Fruit fly (Drosophila melanogaster) whole organism, embryonic: ENCODE measurements around the gene Taf10.

Source experiments
- Bgb ChIP-seq: fragments of 200-800 bp; sonication (Bioruptor generic); IDR thresholded peaks from 2 replicates; pipeline ENCODE4 v1.3.6; 2022; ENCODE audit warnings: missing biosample characterization, missing genetic modification characterization; ENCODE audit not compliant: partially characterized antibody
- CG1024 ChIP-seq: fragments of 200-800 bp; sonication (Bioruptor generic); IDR thresholded peaks from 2 replicates; pipeline ENCODE4 v1.3.6; 2022; ENCODE audit warnings: missing biosample characterization, missing genetic modification characterization
- CG12236 ChIP-seq: fragments of 200-800 bp; sonication (Bioruptor generic); optimal IDR thresholded peaks from 2 replicates; lab custom pipeline; 2016; ENCODE audit warnings: missing biosample characterization, missing genetic modification characterization
- CG13296 ChIP-seq: fragments of 200-800 bp; sonication (Bioruptor generic); optimal IDR thresholded peaks from 3 replicates; lab custom pipeline; 2018; ENCODE audit warnings: missing biosample characterization, mild to moderate bottlenecking, missing genetic modification characterization
- CG1529 ChIP-seq: fragments of 200-800 bp; sonication (Bioruptor generic); optimal IDR thresholded peaks from 3 replicates; lab custom pipeline; 2018; ENCODE audit warnings: missing biosample characterization, missing genetic modification characterization
- CG15696 ChIP-seq: fragments of 200-800 bp; sonication (Bioruptor generic); optimal IDR thresholded peaks from 2 replicates; lab custom pipeline; 2019; ENCODE audit warnings: missing biosample characterization, mild to moderate bottlenecking, missing genetic modification characterization, moderate library complexity
- CG1603 ChIP-seq: fragments of 200-800 bp; sonication (Bioruptor generic); optimal IDR thresholded peaks from 2 replicates; lab custom pipeline; 2019; ENCODE audit warnings: missing biosample characterization, mild to moderate bottlenecking, missing genetic modification characterization, moderate library complexity
- CG1647 ChIP-seq: fragments of 200-800 bp; sonication (Bioruptor generic); optimal IDR thresholded peaks from 3 replicates; lab custom pipeline; 2016; ENCODE audit warnings: missing biosample characterization, missing genetic modification characterization
- CG2120 ChIP-seq: fragments of 200-800 bp; sonication (Bioruptor generic); optimal IDR thresholded peaks from 3 replicates; lab custom pipeline; 2016; ENCODE audit warnings: missing biosample characterization, missing genetic modification characterization
- CG3065 ChIP-seq: fragments of 200-800 bp; sonication (Bioruptor generic); optimal IDR thresholded peaks from 2 replicates; lab custom pipeline; 2016; ENCODE audit warnings: missing biosample characterization, missing genetic modification characterization
- CG32532 ChIP-seq: fragments of 200-800 bp; sonication (Bioruptor generic); IDR thresholded peaks from 2 replicates; pipeline ENCODE4 v1.3.6; 2022; ENCODE audit warnings: missing biosample characterization, missing genetic modification characterization
- CG5180 ChIP-seq: fragments of 200-800 bp; sonication (Bioruptor generic); optimal IDR thresholded peaks from 3 replicates; lab custom pipeline; 2017; ENCODE audit warnings: missing biosample characterization, missing genetic modification characterization, mild to moderate bottlenecking, moderate library complexity, missing genetic modification reagents
- CG9609 ChIP-seq: fragments of 200-800 bp; sonication (Bioruptor generic); optimal IDR thresholded peaks from 3 replicates; lab custom pipeline; 2016; ENCODE audit warnings: missing biosample characterization, missing genetic modification characterization
- CG9797 ChIP-seq: fragments of 200-800 bp; sonication (Bioruptor generic); optimal IDR thresholded peaks from 3 replicates; lab custom pipeline; 2018; ENCODE audit warnings: missing biosample characterization, mild to moderate bottlenecking, missing genetic modification characterization
- Camta ChIP-seq: fragments of 200-800 bp; sonication (Bioruptor generic); optimal IDR thresholded peaks from 2 replicates; lab custom pipeline; 2016; ENCODE audit warnings: missing biosample characterization, missing genetic modification characterization
- D ChIP-seq, 2 experiments: fragments of 200-800 bp in 1 of 2; fragments of >200 bp in 1 of 2; sonication (Bioruptor generic) in 1 of 2; optimal IDR thresholded peaks; 2 replicates in 1 of 2; 3 replicates in 1 of 2; lab custom pipeline; 2017; ENCODE audit warnings: mild to moderate bottlenecking in 1 of 2, missing biosample characterization in 1 of 2, missing genetic modification characterization in 1 of 2, missing genetic modification reagents in 1 of 2
- Dll ChIP-seq: fragments of 200-800 bp; sonication (Bioruptor generic); IDR thresholded peaks from 4 replicates; pipeline ENCODE4 v1.3.6; 2022; ENCODE audit warnings: missing biosample characterization, missing genetic modification characterization; ENCODE audit not compliant: partially characterized antibody
- Doc3 ChIP-seq: fragments of 200-800 bp; sonication (Bioruptor generic); IDR thresholded peaks from 3 replicates; pipeline ENCODE4 v1.3.6; 2022; ENCODE audit warnings: missing biosample characterization, missing genetic modification characterization; ENCODE audit not compliant: partially characterized antibody
- Drgx ChIP-seq: fragments of 200-800 bp; sonication (Bioruptor generic); IDR thresholded peaks from 2 replicates; pipeline ENCODE4 v1.3.6; 2022; ENCODE audit warnings: missing biosample characterization, missing genetic modification characterization
- ERR ChIP-seq: fragments of 200-800 bp; sonication (Bioruptor generic); optimal IDR thresholded peaks from 2 replicates; lab custom pipeline; 2016; ENCODE audit warnings: missing biosample characterization, missing genetic modification characterization
- GATAe ChIP-seq: fragments of 200-800 bp; sonication (Bioruptor generic); conservative IDR thresholded peaks from 2 replicates; pipeline ENCODE4 v1.3.6; 2022; ENCODE audit warnings: missing biosample characterization, missing genetic modification characterization
- H15 ChIP-seq: fragments of 200-800 bp; sonication (Bioruptor generic); IDR thresholded peaks from 3 replicates; pipeline ENCODE4 v1.3.6; 2022; ENCODE audit warnings: missing biosample characterization, missing genetic modification characterization
- H2.0 ChIP-seq: fragments of 200-800 bp; sonication (Bioruptor generic); IDR thresholded peaks from 2 replicates; pipeline ENCODE4 v1.3.6; 2022; ENCODE audit warnings: missing biosample characterization, missing genetic modification characterization
- HLH4C ChIP-seq: fragments of 200-800 bp; sonication (Bioruptor generic); IDR thresholded peaks from 3 replicates; pipeline ENCODE4 v1.3.6; 2022; ENCODE audit warnings: missing biosample characterization, missing genetic modification characterization; ENCODE audit not compliant: partially characterized antibody
- Hey ChIP-seq: fragments of 200-800 bp; sonication (Bioruptor generic); optimal IDR thresholded peaks from 3 replicates; lab custom pipeline; 2018; ENCODE audit warnings: missing biosample characterization, mild to moderate bottlenecking, missing genetic modification characterization
- Hmx ChIP-seq: fragments of 200-800 bp; sonication (Bioruptor generic); optimal IDR thresholded peaks from 2 replicates; lab custom pipeline; 2016; ENCODE audit warnings: missing biosample characterization, missing genetic modification characterization
- Hr78 ChIP-seq, 2 experiments: fragments of 200-800 bp in 1 of 2; fragments of >200 bp in 1 of 2; sonication (Bioruptor generic) in 1 of 2; optimal IDR thresholded peaks; 2 replicates each; lab custom pipeline; 2017 to 2019; ENCODE audit warnings: missing biosample characterization in 2 of 2, missing genetic modification characterization in 2 of 2, mild to moderate bottlenecking in 1 of 2, moderate library complexity in 1 of 2
- Mad ChIP-seq: fragments of 200-800 bp; sonication (Bioruptor generic); optimal IDR thresholded peaks from 2 replicates; lab custom pipeline; 2016; ENCODE audit warnings: missing biosample characterization, missing genetic modification characterization
- NC2β ChIP-seq: fragments of 200-800 bp; sonication (Bioruptor generic); optimal IDR thresholded peaks from 2 replicates; lab custom pipeline; 2016; ENCODE audit warnings: missing biosample characterization, missing genetic modification characterization
- Oli ChIP-seq: fragments of 200-800 bp; sonication (Bioruptor generic); optimal IDR thresholded peaks from 2 replicates; lab custom pipeline; 2018; ENCODE audit warnings: missing biosample characterization, mild to moderate bottlenecking, missing genetic modification characterization, moderate library complexity
- Pdp1 ChIP-seq, 2 experiments: fragments of 200-800 bp; sonication (Bioruptor generic); optimal IDR thresholded peaks; 3 replicates each; lab custom pipeline; 2016; ENCODE audit warnings: missing biosample characterization in 2 of 2, missing genetic modification characterization in 2 of 2, mild to moderate bottlenecking in 1 of 2, moderate library complexity in 1 of 2
- Ravus ChIP-seq: fragments of 200-800 bp; sonication (Bioruptor generic); IDR thresholded peaks from 2 replicates; pipeline ENCODE4 v1.3.6; 2022; ENCODE audit warnings: missing biosample characterization, missing genetic modification characterization
- Rfx ChIP-seq: fragments of 200-800 bp; sonication (Bioruptor generic); IDR thresholded peaks from 2 replicates; pipeline ENCODE4 v1.3.6; 2022; ENCODE audit warnings: missing biosample characterization, missing genetic modification characterization
- Taf1 ChIP-seq: fragments of 200-800 bp; sonication (Bioruptor generic); IDR thresholded peaks from 2 replicates; pipeline ENCODE4 v1.3.6; 2022; ENCODE audit warnings: missing biosample characterization, missing genetic modification characterization
- ash1 ChIP-seq: fragments of 200-800 bp; sonication (Bioruptor generic); optimal IDR thresholded peaks from 2 replicates; lab custom pipeline; 2018; ENCODE audit warnings: missing biosample characterization, mild to moderate bottlenecking, missing genetic modification characterization
- ato ChIP-seq: fragments of 200-800 bp; sonication (Bioruptor generic); IDR thresholded peaks from 2 replicates; pipeline ENCODE4 v1.3.6; 2022; ENCODE audit warnings: missing biosample characterization, missing genetic modification characterization; ENCODE audit not compliant: partially characterized antibody
- cad ChIP-seq: fragments of >200 bp; optimal IDR thresholded peaks from 2 replicates; lab custom pipeline; 2017; ENCODE audit warnings: missing biosample characterization, missing genetic modification characterization
- caup ChIP-seq: fragments of 200-800 bp; sonication (Bioruptor generic); optimal IDR thresholded peaks from 3 replicates; lab custom pipeline; 2017; ENCODE audit warnings: missing biosample characterization, mild to moderate bottlenecking, missing genetic modification characterization, moderate library complexity; ENCODE audit not compliant: severe bottlenecking
- corto ChIP-seq: fragments of 200-800 bp; sonication (Bioruptor generic); optimal IDR thresholded peaks from 2 replicates; lab custom pipeline; 2016; ENCODE audit warnings: missing biosample characterization, mild to moderate bottlenecking, missing genetic modification characterization, moderate library complexity
- da ChIP-seq: fragments of 200-800 bp; sonication (Bioruptor generic); optimal IDR thresholded peaks from 2 replicates; lab custom pipeline; 2016; ENCODE audit warnings: missing biosample characterization, missing genetic modification characterization
- grau ChIP-seq: fragments of 200-800 bp; optimal IDR thresholded peaks from 3 replicates; lab custom pipeline; 2019; ENCODE audit warnings: missing biosample characterization, mild to moderate bottlenecking, missing genetic modification characterization, moderate library complexity
- lov ChIP-seq, 2 experiments: fragments of 200-800 bp in 1 of 2; fragments of >200 bp in 1 of 2; sonication (Bioruptor generic) in 1 of 2; IDR thresholded peaks in 1 of 2; optimal IDR thresholded peaks in 1 of 2; 2 replicates in 1 of 2; 3 replicates in 1 of 2; pipeline versions ENCODE4 v1.3.6 to Lab custom; 2017 to 2022; ENCODE audit warnings: missing biosample characterization in 1 of 2, missing genetic modification characterization in 1 of 2
- nmo ChIP-seq: fragments of 200-800 bp; sonication (Bioruptor generic); optimal IDR thresholded peaks from 2 replicates; lab custom pipeline; 2018; ENCODE audit warnings: missing biosample characterization, mild to moderate bottlenecking, missing genetic modification characterization, moderate library complexity
- otp ChIP-seq: fragments of 200-800 bp; sonication (Bioruptor generic); IDR thresholded peaks from 3 replicates; pipeline ENCODE4, ENCODE4 v1.3.6; 2022; ENCODE audit warnings: missing biosample characterization, missing genetic modification characterization
- p53 ChIP-seq: fragments of 200-800 bp; sonication (Bioruptor generic); optimal IDR thresholded peaks from 2 replicates; lab custom pipeline; 2016; ENCODE audit warnings: missing biosample characterization, missing genetic modification characterization
- rib ChIP-seq: fragments of 200-800 bp; sonication (Bioruptor generic); IDR thresholded peaks from 2 replicates; pipeline ENCODE4 v1.3.6; 2022; ENCODE audit warnings: missing biosample characterization, missing genetic modification characterization
- schlank ChIP-seq: fragments of 200-800 bp; sonication (Bioruptor generic); optimal IDR thresholded peaks from 2 replicates; lab custom pipeline; 2018; ENCODE audit warnings: missing biosample characterization, mild to moderate bottlenecking, missing genetic modification characterization
- sima ChIP-seq: fragments of 200-800 bp; sonication (Bioruptor generic); optimal IDR thresholded peaks from 2 replicates; lab custom pipeline; 2016; ENCODE audit warnings: missing biosample characterization, missing genetic modification characterization
- tap ChIP-seq: fragments of 200-800 bp; optimal IDR thresholded peaks from 3 replicates; lab custom pipeline; 2019; ENCODE audit warnings: missing biosample characterization, mild to moderate bottlenecking, missing genetic modification characterization, moderate library complexity

Taf10 gene

dm6 chr2L:2751904-2752459 lies 15.7 kb upstream of the Taf10 start, which contains the start of gene Bacc (continued):
- no peak for TF ChIP-seq ato (GFP tag; lab: Robert Waterston, UW)
- peak; percentile 86 for TF ChIP-seq da (GFP tag; lab: Kevin White, UChicago)
- TF ChIP-seq CG9609, result peak; percentile 93
- peak; percentile 64 for TF ChIP-seq CG1603 (tag; lab: Kevin White, UChicago)
- TF ChIP-seq sima (GFP tag; lab: Kevin White, UChicago), result peak; percentile 62
- no peak for TF ChIP-seq H15
- TF ChIP-seq Mad, result peak; percentile 59
- peak; percentile 67 for TF ChIP-seq lov (optimal IDR thresholded peaks at IDR 0.05; lab: Kevin White, UChicago)
- no peak for TF ChIP-seq lov (GFP tag; IDR thresholded peaks at IDR 0.05; lab: Robert Waterston, UW)
- no peak for TF ChIP-seq D (optimal IDR thresholded peaks at IDR 0.05; lab: Kevin White, UChicago)
- TF ChIP-seq D (GFP tag; optimal IDR thresholded peaks at IDR 0.05; lab: Kevin White, UChicago), result peak; percentile 90
- peak; percentile 61 for TF ChIP-seq CG5180
- no peak for TF ChIP-seq Bgb (GFP tag; lab: Robert Waterston, UW)
- peak; percentile 87 for TF ChIP-seq ERR (GFP tag; lab: Kevin White, UChicago)
- peak; percentile 77 for TF ChIP-seq schlank
- TF ChIP-seq otp (GFP tag; lab: Robert Waterston, UW), result no peak
- no peak for TF ChIP-seq H2.0 (GFP tag; lab: Robert Waterston, UW)
- TF ChIP-seq Ravus (GFP tag; lab: Robert Waterston, UW), result no peak
- peak; percentile 43 for TF ChIP-seq CG15696 (tag; lab: Kevin White, UChicago)
- TF ChIP-seq Oli (tag; lab: Kevin White, UChicago), result peak; percentile 93
- peak; percentile 72 for TF ChIP-seq CG1647 (GFP tag; lab: Kevin White, UChicago)
- TF ChIP-seq cad (GFP tag; lab: Kevin White, UChicago), result no peak
- TF ChIP-seq Pdp1 (GFP tag; optimal IDR thresholded peaks at IDR 0.05; lab: Kevin White, UChicago), result peak; percentile 73 to 87
- no peak for TF ChIP-seq Rfx
- no peak for TF ChIP-seq CG32532 (GFP tag; lab: Robert Waterston, UW)
- peak; percentile 59 for TF ChIP-seq Hey (tag; lab: Kevin White, UChicago)
- no peak for TF ChIP-seq rib
- TF ChIP-seq Camta (GFP tag; lab: Kevin White, UChicago), result peak; percentile 86
- peak; percentile 34 for TF ChIP-seq p53
- TF ChIP-seq CG1024 (GFP tag; lab: Robert Waterston, UW), result no peak
- TF ChIP-seq ash1, result no peak
- TF ChIP-seq corto (GFP tag; lab: Kevin White, UChicago), result peak; percentile 83
- no peak for TF ChIP-seq GATAe (GFP tag; lab: Robert Waterston, UW)
- TF ChIP-seq grau (tag; lab: Kevin White, UChicago), result peak; percentile 89
- TF ChIP-seq Hmx, result peak; percentile 88
- no peak for TF ChIP-seq Doc3 (GFP tag; lab: Robert Waterston, UW)
- peak; percentile 87 for TF ChIP-seq caup (GFP tag; lab: Kevin White, UChicago)
- TF ChIP-seq CG9797 (GFP tag; lab: Kevin White, UChicago), result peak; percentile 12
- TF ChIP-seq NC2β (GFP tag; lab: Kevin White, UChicago), result peak; percentile 81
- TF ChIP-seq HLH4C (GFP tag; lab: Robert Waterston, UW), result no peak
- peak; percentile 85 for TF ChIP-seq nmo (GFP tag; lab: Kevin White, UChicago)
- peak; percentile 87 for TF ChIP-seq CG13296 (GFP tag; lab: Kevin White, UChicago)
- TF ChIP-seq Dll (GFP tag; lab: Robert Waterston, UW), result no peak
- no peak for TF ChIP-seq Drgx (GFP tag; lab: Robert Waterston, UW)
- peak; percentile 74 for TF ChIP-seq tap (tag; lab: Kevin White, UChicago)
- peak; percentile 81 for TF ChIP-seq CG12236 (GFP tag; lab: Kevin White, UChicago)
- peak; percentile 88 for TF ChIP-seq CG1529 (GFP tag; lab: Kevin White, UChicago)
- peak; percentile 94 for TF ChIP-seq CG2120 (GFP tag; lab: Kevin White, UChicago)
- TF ChIP-seq Taf1 (GFP tag; lab: Robert Waterston, UW), result no peak
- peak in 1 of 2 experiments; percentile 41 for TF ChIP-seq Hr78 (GFP tag; optimal IDR thresholded peaks at IDR 0.05; lab: Kevin White, UChicago)
- TF ChIP-seq CG3065 (GFP tag; lab: Kevin White, UChicago), result no peak
